Fruit fly (Drosophila melanogaster) whole organism, embryonic: ENCODE results near the gene Mettl2.

Experiments used
- CG10267 ChIP-seq: fragments of 200-800 bp; sonication (Bioruptor generic); optimal IDR thresholded peaks from 2 replicates; lab custom pipeline; 2018; ENCODE audit warnings: missing biosample characterization, mild to moderate bottlenecking, missing genetic modification characterization, moderate library complexity
- CG6683 ChIP-seq: fragments of 200-800 bp; sonication (Bioruptor generic); optimal IDR thresholded peaks from 2 replicates; lab custom pipeline; 2017; ENCODE audit warnings: missing biosample characterization, mild to moderate bottlenecking, missing genetic modification characterization, missing genetic modification reagents
- CG8089 ChIP-seq: fragments of 200-800 bp; sonication (Bioruptor generic); optimal IDR thresholded peaks from 3 replicates; lab custom pipeline; 2016; ENCODE audit warnings: missing biosample characterization, missing genetic modification characterization
- Dbx ChIP-seq: fragments of 200-800 bp; sonication (Bioruptor generic); IDR thresholded peaks from 3 replicates; pipeline ENCODE4 v1.3.6; 2022; ENCODE audit warnings: missing biosample characterization, missing genetic modification characterization
- Dip2 ChIP-seq: fragments of 200-800 bp; sonication (Bioruptor generic); IDR thresholded peaks from 2 replicates; pipeline ENCODE4 v1.3.6; 2022; ENCODE audit warnings: missing biosample characterization, missing genetic modification characterization
- H15 ChIP-seq: fragments of 200-800 bp; sonication (Bioruptor generic); IDR thresholded peaks from 3 replicates; pipeline ENCODE4 v1.3.6; 2022; ENCODE audit warnings: missing biosample characterization, missing genetic modification characterization
- fd96Cb ChIP-seq: fragments of 200-800 bp; sonication (Bioruptor generic); optimal IDR thresholded peaks from 2 replicates; lab custom pipeline; 2018; ENCODE audit warnings: missing biosample characterization, mild to moderate bottlenecking, missing genetic modification characterization, moderate library complexity
- lab ChIP-seq: fragments of 200-800 bp; sonication (Bioruptor generic); optimal IDR thresholded peaks from 3 replicates; lab custom pipeline; 2017; ENCODE audit warnings: missing biosample characterization, missing genetic modification characterization, mild to moderate bottlenecking, moderate library complexity, missing genetic modification reagents

- no peak for TF ChIP-seq lab (GFP tag; lab: Kevin White, UChicago)
- TF ChIP-seq fd96Cb = no peak
- TF ChIP-seq CG10267 (tag; lab: Kevin White, UChicago) = no peak
- no peak for TF ChIP-seq Dbx (GFP tag; lab: Robert Waterston, UW)
- TF ChIP-seq H15 (GFP tag; lab: Robert Waterston, UW) = no peak
- TF ChIP-seq CG8089 (GFP tag; lab: Kevin White, UChicago) = no peak
- TF ChIP-seq CG6683 (GFP tag; lab: Kevin White, UChicago) = no peak
- TF ChIP-seq Dip2 = no peak
These were observed 26.5 kb upstream of the Mettl2 start for dm6 chr3L:1665544-1665943.
